Fruit fly (Drosophila melanogaster) whole organism: ENCODE measurements around the gene opm.

Experiments
- CG8478 ChIP-seq: fragments of >200 bp; optimal IDR thresholded peaks from 2 replicates; lab custom pipeline; 2018; ENCODE audit warnings: inconsistent platforms
- pan ChIP-seq: fragments of >200 bp; optimal IDR thresholded peaks from 2 replicates; lab custom pipeline; 2017

DNA sequence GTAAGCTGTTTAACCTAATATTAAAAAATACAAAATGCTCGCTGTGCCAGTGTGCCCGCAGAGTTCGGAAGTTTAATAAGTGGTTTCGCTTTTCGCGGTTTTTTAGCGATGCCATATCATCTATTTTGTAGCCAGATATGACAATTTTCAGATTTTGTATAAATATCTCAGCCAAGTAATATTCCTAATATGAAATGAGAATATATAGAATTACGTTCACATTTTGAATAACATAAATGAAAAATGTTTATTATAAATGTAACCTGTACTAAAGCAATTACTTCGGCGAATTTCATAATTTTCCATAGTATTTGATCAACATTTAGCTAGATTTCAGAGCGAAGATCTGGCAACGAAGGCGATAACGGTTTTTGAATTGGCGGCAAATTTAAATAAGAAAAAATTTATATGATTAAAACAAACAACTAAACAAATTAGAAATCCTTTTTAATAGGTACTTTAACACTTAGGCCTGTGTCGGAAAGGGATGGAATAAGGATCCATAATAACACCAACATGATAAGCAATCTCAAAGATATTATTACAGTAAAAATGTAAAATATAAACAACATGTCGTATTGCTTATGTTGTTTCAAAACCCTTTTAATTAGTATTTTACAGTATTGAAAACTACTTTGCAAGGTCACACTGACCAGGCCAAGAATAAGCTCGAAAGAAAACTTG is at the start of gene opm, which contains the start of gene dob:
- TF ChIP-seq CG8478 (lab: Kevin White, UChicago) = no peak
- TF ChIP-seq pan (lab: Kevin White, UChicago) = no peak
